Worm (Caenorhabditis elegans): ENCODE measurements around the gene gst-11.

The gst-11 gene

DNA sequence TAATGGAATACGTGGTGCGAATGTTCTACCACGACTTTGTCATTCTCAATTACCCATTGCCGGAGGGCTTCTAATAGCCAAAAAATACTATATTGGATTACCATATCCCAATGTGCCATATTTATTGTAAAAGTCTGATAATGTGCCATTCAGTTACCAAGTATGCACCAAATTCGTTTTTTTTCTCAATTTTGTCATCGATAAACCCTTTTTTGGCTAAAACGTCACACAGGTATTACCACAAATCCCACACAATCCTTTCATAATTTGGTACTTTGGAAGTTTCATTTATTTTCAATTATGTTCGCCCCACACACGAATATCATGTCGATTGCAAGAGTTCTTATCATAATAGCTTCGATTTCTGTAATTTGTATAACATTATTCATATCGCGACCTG lies 5.5 kb downstream of the gst-11 start, which contains the start of gene vep-2:
vep-2 (plus strand) TSS at position 301 of the 400 bp plus-strand sequence.
- TF ChIP-seq blmp-1 (tag; optimal IDR thresholded peaks at IDR 0.05) (no peak), ces-1 (GFP tag; optimal IDR thresholded peaks at IDR 0.05) (no peak)

DNA sequence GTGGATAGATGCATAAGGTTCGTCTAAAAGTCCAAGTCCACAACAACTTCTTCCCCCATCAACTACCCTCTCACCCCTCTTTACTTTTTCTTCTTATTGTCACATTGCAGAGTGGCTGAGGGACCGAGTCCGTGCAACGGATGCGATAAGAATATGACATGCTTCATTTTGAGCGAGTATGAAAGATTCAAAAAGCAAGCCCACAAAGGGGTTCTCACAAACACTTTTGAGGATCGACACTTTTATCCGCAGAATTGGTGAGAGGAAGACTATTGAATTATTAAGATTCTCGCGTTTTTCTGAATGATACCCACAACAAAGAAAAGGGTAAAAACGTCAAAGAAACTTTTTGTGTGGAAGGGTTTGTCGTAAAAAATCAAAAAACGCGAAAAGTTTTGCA lies 8.0 kb downstream of the gst-11 start:
- TF ChIP-seq M03D4.4 (tag; optimal IDR thresholded peaks at IDR 0.05) (no peak), ceh-83 (GFP tag; optimal IDR thresholded peaks at IDR 0.05) (no peak), tbx-8 (GFP tag; optimal IDR thresholded peaks at IDR 0.05) (no peak)

DNA sequence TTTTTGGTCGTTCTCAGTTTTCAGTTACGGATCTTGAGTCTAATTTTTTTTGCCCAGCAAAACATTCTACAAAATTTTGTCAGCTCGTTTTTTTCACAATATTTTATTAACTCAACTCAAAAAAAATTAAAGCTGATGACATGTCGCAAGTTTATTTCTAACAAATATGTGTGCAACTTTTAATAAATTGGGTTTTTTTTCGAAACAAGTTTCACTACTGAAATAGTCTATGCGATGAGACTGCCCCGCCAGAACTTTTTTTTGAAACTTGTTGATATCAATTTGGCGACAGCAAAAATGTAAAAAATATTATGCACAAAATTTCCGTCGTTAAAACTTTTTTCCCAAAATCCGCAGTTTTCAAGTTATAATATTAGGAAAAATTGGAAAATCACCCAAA lies 10.4 kb downstream of the gst-11 start, which contains the start of gene C18B2.2:
C18B2.2 (plus strand) TSS at position 301 of the 400 bp plus-strand sequence.
- no peak for TF ChIP-seq blmp-1 (tag; optimal IDR thresholded peaks at IDR 0.05)
- TF ChIP-seq unc-39 (tag; optimal IDR thresholded peaks at IDR 0.05), result no peak
- TF ChIP-seq drap-1 (GFP tag; optimal IDR thresholded peaks at IDR 0.05), result no peak
- no peak for TF ChIP-seq nhr-2 (tag; optimal IDR thresholded peaks at IDR 0.05)
- no peak for TF ChIP-seq nhr-76 (tag; optimal IDR thresholded peaks at IDR 0.05)

ce11 chrX:3618842-3619241 lies 14.7 kb downstream of the gst-11 start:
- TF ChIP-seq ces-1 (GFP tag; optimal IDR thresholded peaks at IDR 0.05) (peak; percentile 92), nhr-2 (tag; optimal IDR thresholded peaks at IDR 0.05) (no peak), hlh-1 (tag; optimal IDR thresholded peaks at IDR 0.05) (no peak), cnd-1 (tag; optimal IDR thresholded peaks at IDR 0.05) (no peak), lsy-2 (tag; optimal IDR thresholded peaks at IDR 0.05) (no peak)

DNA sequence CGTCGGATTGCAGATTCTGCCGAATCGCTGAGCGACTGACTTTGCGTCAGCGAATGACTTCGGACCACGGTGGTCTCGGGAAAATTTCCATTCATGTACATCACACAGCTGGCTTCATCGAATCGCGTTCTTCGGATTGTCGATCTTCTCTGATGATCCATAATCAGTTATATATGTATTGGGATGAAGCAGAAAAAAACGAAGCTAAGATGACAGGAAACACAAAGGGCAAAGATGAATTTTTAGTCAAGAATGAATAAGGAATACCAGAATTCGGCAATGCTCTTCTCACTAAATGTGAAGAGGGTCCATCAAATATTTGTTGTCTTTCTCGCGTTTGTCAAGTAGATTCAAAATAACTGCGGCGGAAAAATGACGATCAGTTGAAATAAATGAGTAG lies 16.3 kb downstream of the gst-11 start, which contains the start of gene del-9:
del-9 (minus strand) TSS at position 101 of the 400 bp plus-strand sequence.
- no peak for TF ChIP-seq nhr-76 (tag; optimal IDR thresholded peaks at IDR 0.05)
- no peak for TF ChIP-seq M03D4.4 (tag; optimal IDR thresholded peaks at IDR 0.05)
- no peak for TF ChIP-seq nhr-28 (tag; optimal IDR thresholded peaks at IDR 0.05)
- no peak for TF ChIP-seq sem-2 (GFP tag; optimal IDR thresholded peaks at IDR 0.05)
- no peak for TF ChIP-seq unc-62 (GFP tag; optimal IDR thresholded peaks at IDR 0.05)
- no peak for TF ChIP-seq drap-1 (GFP tag; optimal IDR thresholded peaks at IDR 0.05)
- no peak for TF ChIP-seq bed-3 (GFP tag; optimal IDR thresholded peaks at IDR 0.05)
- no peak for TF ChIP-seq flh-1 (GFP tag; optimal IDR thresholded peaks at IDR 0.05)
- TF ChIP-seq mls-2 (tag; optimal IDR thresholded peaks at IDR 0.05), result no peak

DNA sequence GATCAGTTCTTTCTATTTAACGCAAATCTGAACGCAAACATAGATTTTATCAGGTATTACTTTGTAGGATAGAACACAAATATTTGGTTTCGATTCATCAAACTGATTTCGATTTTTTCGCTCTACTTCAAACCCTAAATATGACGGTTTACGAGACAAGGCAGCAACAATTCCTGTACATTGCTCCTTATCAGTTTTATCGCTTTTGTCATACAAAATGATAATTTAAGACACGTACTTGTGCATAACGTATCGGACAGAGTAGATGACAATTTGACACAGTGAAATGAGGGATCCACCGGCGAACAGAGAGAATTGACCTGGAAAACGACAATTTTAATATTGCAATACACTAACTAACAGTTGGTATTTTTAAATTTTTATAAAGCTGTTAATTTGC lies 19.9 kb downstream of the gst-11 start:
- TF ChIP-seq nhr-12 (tag; optimal IDR thresholded peaks at IDR 0.05), result no peak
- TF ChIP-seq drap-1 (GFP tag; optimal IDR thresholded peaks at IDR 0.05), result no peak
- TF ChIP-seq snpc-4 (tag; optimal IDR thresholded peaks at IDR 0.05), result no peak
- no peak for TF ChIP-seq ceh-43 (GFP tag; optimal IDR thresholded peaks at IDR 0.05)
- no peak for TF ChIP-seq flh-1 (GFP tag; optimal IDR thresholded peaks at IDR 0.05)
- no peak for TF ChIP-seq ztf-11 (tag; optimal IDR thresholded peaks at IDR 0.05)
- no peak for TF ChIP-seq hlh-1 (tag; optimal IDR thresholded peaks at IDR 0.05)
- no peak for TF ChIP-seq sptf-1 (tag; optimal IDR thresholded peaks at IDR 0.05)
- no peak for TF ChIP-seq ham-2 (GFP tag; optimal IDR thresholded peaks at IDR 0.05)
- TF ChIP-seq nhr-76 (tag; optimal IDR thresholded peaks at IDR 0.05), result no peak
- TF ChIP-seq ceh-39 (tag; optimal IDR thresholded peaks at IDR 0.05), result no peak
- no peak for TF ChIP-seq blmp-1 (tag; optimal IDR thresholded peaks at IDR 0.05)
- TF ChIP-seq nhr-237 (tag; optimal IDR thresholded peaks at IDR 0.05), result no peak
- TF ChIP-seq mab-5 (tag; optimal IDR thresholded peaks at IDR 0.05), result no peak
- TF ChIP-seq unc-62 (GFP tag; optimal IDR thresholded peaks at IDR 0.05), result no peak

ce11 chrX:3611740-3612139 lies 21.8 kb downstream of the gst-11 start:
- no peak for TF ChIP-seq mls-2 (tag; optimal IDR thresholded peaks at IDR 0.05)
- no peak for TF ChIP-seq unc-62 (GFP tag; optimal IDR thresholded peaks at IDR 0.05)
- no peak for TF ChIP-seq flh-1 (GFP tag; optimal IDR thresholded peaks at IDR 0.05)
- TF ChIP-seq unc-39 (tag; optimal IDR thresholded peaks at IDR 0.05), result no peak
- TF ChIP-seq lin-32 (GFP tag; optimal IDR thresholded peaks at IDR 0.05), result no peak
- TF ChIP-seq hlh-1 (tag; optimal IDR thresholded peaks at IDR 0.05), result no peak
- no peak for TF ChIP-seq nhr-28 (tag; optimal IDR thresholded peaks at IDR 0.05)
- no peak for TF ChIP-seq nhr-2 (tag; optimal IDR thresholded peaks at IDR 0.05)
- TF ChIP-seq lsy-2 (tag; optimal IDR thresholded peaks at IDR 0.05), result no peak
- no peak for TF ChIP-seq ces-1 (GFP tag; optimal IDR thresholded peaks at IDR 0.05)
- no peak for TF ChIP-seq mab-5 (tag; optimal IDR thresholded peaks at IDR 0.05)
- no peak for TF ChIP-seq nhr-237 (tag; optimal IDR thresholded peaks at IDR 0.05)
- no peak for TF ChIP-seq pha-4 (tag; optimal IDR thresholded peaks at IDR 0.05)
- TF ChIP-seq unc-120 (tag; optimal IDR thresholded peaks at IDR 0.05; ENCODE audit: poor library complexity, severe bottlenecking), result no peak

Measured in whole organism, mixed stage, embryonic.